Fruit fly (Drosophila melanogaster) whole organism, embryonic: ENCODE results near the gene CG43271.

Source experiments
- Adf1 ChIP-seq: fragments of 200-800 bp; sonication (Bioruptor generic); IDR thresholded peaks from 2 replicates; pipeline ENCODE4 v1.3.6; 2022; ENCODE audit warnings: missing biosample characterization, missing genetic modification characterization
- CG10959 ChIP-seq: fragments of 200-800 bp; sonication (Bioruptor generic); IDR thresholded peaks from 2 replicates; pipeline ENCODE4 v1.3.6; 2022; ENCODE audit warnings: missing biosample characterization, missing genetic modification characterization
- CG11504 ChIP-seq: fragments of 200-800 bp; sonication (Bioruptor generic); optimal IDR thresholded peaks from 3 replicates; lab custom pipeline; 2019; ENCODE audit warnings: missing biosample characterization, mild to moderate bottlenecking, missing genetic modification characterization, moderate library complexity
- CG12391 ChIP-seq: fragments of 200-800 bp; sonication (Bioruptor generic); optimal IDR thresholded peaks from 3 replicates; lab custom pipeline; 2018; ENCODE audit warnings: missing biosample characterization, mild to moderate bottlenecking, missing genetic modification characterization, moderate library complexity
- CG12744 ChIP-seq: fragments of 200-800 bp; sonication (Bioruptor generic); optimal IDR thresholded peaks from 2 replicates; lab custom pipeline; 2016; ENCODE audit warnings: missing biosample characterization, missing genetic modification characterization
- CG14050 ChIP-seq: fragments of 200-800 bp; sonication (Bioruptor generic); IDR thresholded peaks from 3 replicates; pipeline ENCODE4 v1.3.6; 2022; ENCODE audit warnings: missing biosample characterization, missing genetic modification characterization
- CG16813 ChIP-seq: fragments of 200-800 bp; sonication (Bioruptor generic); IDR thresholded peaks from 3 replicates; pipeline ENCODE4 v1.3.6; 2022; ENCODE audit warnings: missing biosample characterization, missing genetic modification characterization; ENCODE audit not compliant: partially characterized antibody
- CG17186 ChIP-seq: fragments of 200-800 bp; sonication (Bioruptor generic); optimal IDR thresholded peaks from 3 replicates; lab custom pipeline; 2017; ENCODE audit warnings: missing biosample characterization, missing genetic modification reagents, missing genetic modification characterization
- CG17568 ChIP-seq: fragments of 200-800 bp; sonication (Bioruptor generic); optimal IDR thresholded peaks from 2 replicates; lab custom pipeline; 2018; ENCODE audit warnings: missing biosample characterization, mild to moderate bottlenecking, missing genetic modification characterization, moderate library complexity
- CG1832 ChIP-seq: fragments of 200-800 bp; sonication (Bioruptor generic); optimal IDR thresholded peaks from 2 replicates; lab custom pipeline; 2017; ENCODE audit warnings: missing biosample characterization, mild to moderate bottlenecking, missing genetic modification characterization, inconsistent platforms
- CG18619 ChIP-seq: fragments of 200-800 bp; sonication (Bioruptor generic); optimal IDR thresholded peaks from 3 replicates; lab custom pipeline; 2017; ENCODE audit warnings: missing biosample characterization, mild to moderate bottlenecking, missing genetic modification characterization
- CG30403 ChIP-seq: fragments of 200-800 bp; sonication (Bioruptor generic); optimal IDR thresholded peaks from 3 replicates; lab custom pipeline; 2016; ENCODE audit warnings: missing biosample characterization, missing genetic modification characterization
- CG3065 ChIP-seq: fragments of 200-800 bp; sonication (Bioruptor generic); optimal IDR thresholded peaks from 2 replicates; lab custom pipeline; 2016; ENCODE audit warnings: missing biosample characterization, missing genetic modification characterization
- CG3847 ChIP-seq: fragments of 200-800 bp; sonication (Bioruptor generic); IDR thresholded peaks from 2 replicates; pipeline ENCODE4 v1.3.6; 2022; ENCODE audit warnings: missing biosample characterization, missing genetic modification characterization
- CG4424 ChIP-seq: fragments of 200-800 bp; sonication (Bioruptor generic); optimal IDR thresholded peaks from 3 replicates; lab custom pipeline; 2016; ENCODE audit warnings: missing biosample characterization, missing genetic modification characterization
- CG5180 ChIP-seq: fragments of 200-800 bp; sonication (Bioruptor generic); optimal IDR thresholded peaks from 3 replicates; lab custom pipeline; 2017; ENCODE audit warnings: missing biosample characterization, missing genetic modification characterization, mild to moderate bottlenecking, moderate library complexity, missing genetic modification reagents
- CG7271 ChIP-seq: fragments of 200-800 bp; sonication (Bioruptor generic); optimal IDR thresholded peaks from 2 replicates; lab custom pipeline; 2018; ENCODE audit warnings: missing biosample characterization, mild to moderate bottlenecking, missing genetic modification characterization, moderate library complexity
- CG8388 ChIP-seq: fragments of 200-800 bp; sonication (Bioruptor generic); optimal IDR thresholded peaks from 2 replicates; lab custom pipeline; 2019; ENCODE audit warnings: missing biosample characterization, mild to moderate bottlenecking, missing genetic modification characterization, moderate library complexity
- CG9609 ChIP-seq: fragments of 200-800 bp; sonication (Bioruptor generic); optimal IDR thresholded peaks from 3 replicates; lab custom pipeline; 2016; ENCODE audit warnings: missing biosample characterization, missing genetic modification characterization
- CrebB ChIP-seq: fragments of 200-800 bp; sonication (Bioruptor generic); optimal IDR thresholded peaks from 3 replicates; lab custom pipeline; 2018; ENCODE audit warnings: missing biosample characterization, mild to moderate bottlenecking, missing genetic modification characterization
- D ChIP-seq, 2 experiments: fragments of 200-800 bp in 1 of 2; fragments of >200 bp in 1 of 2; sonication (Bioruptor generic) in 1 of 2; optimal IDR thresholded peaks; 2 replicates in 1 of 2; 3 replicates in 1 of 2; lab custom pipeline; 2017; ENCODE audit warnings: mild to moderate bottlenecking in 1 of 2, missing biosample characterization in 1 of 2, missing genetic modification characterization in 1 of 2, missing genetic modification reagents in 1 of 2
- Dad ChIP-seq: fragments of 200-800 bp; sonication (Bioruptor generic); optimal IDR thresholded peaks from 3 replicates; lab custom pipeline; 2016; ENCODE audit warnings: missing biosample characterization, missing genetic modification characterization
- Deaf1 ChIP-seq: fragments of 200-800 bp; optimal IDR thresholded peaks from 3 replicates; lab custom pipeline; 2019; ENCODE audit warnings: missing biosample characterization, mild to moderate bottlenecking, missing genetic modification characterization, moderate library complexity
- Gsc ChIP-seq: fragments of 200-800 bp; sonication (Bioruptor generic); IDR thresholded peaks from 2 replicates; pipeline ENCODE4 v1.3.6; 2022; ENCODE audit warnings: missing biosample characterization, missing genetic modification characterization
- Gug ChIP-seq: fragments of 200-800 bp; sonication (Bioruptor generic); IDR thresholded peaks from 4 replicates; pipeline ENCODE4 v1.3.6; 2022; ENCODE audit warnings: missing biosample characterization, missing genetic modification characterization
- HLH4C ChIP-seq: fragments of 200-800 bp; sonication (Bioruptor generic); IDR thresholded peaks from 3 replicates; pipeline ENCODE4 v1.3.6; 2022; ENCODE audit warnings: missing biosample characterization, missing genetic modification characterization; ENCODE audit not compliant: partially characterized antibody
- Hr78 ChIP-seq, 2 experiments: fragments of 200-800 bp in 1 of 2; fragments of >200 bp in 1 of 2; sonication (Bioruptor generic) in 1 of 2; optimal IDR thresholded peaks; 2 replicates each; lab custom pipeline; 2017 to 2019; ENCODE audit warnings: missing biosample characterization in 2 of 2, missing genetic modification characterization in 2 of 2, mild to moderate bottlenecking in 1 of 2, moderate library complexity in 1 of 2
- Lhr ChIP-seq: fragments of 200-800 bp; sonication (Bioruptor generic); optimal IDR thresholded peaks from 3 replicates; lab custom pipeline; 2017; ENCODE audit warnings: mild to moderate bottlenecking, missing biosample characterization, missing genetic modification reagents, missing genetic modification characterization
- Med ChIP-seq: fragments of 200-800 bp; sonication (Bioruptor generic); peaks from one replicate; lab custom pipeline; 2016; ENCODE audit warnings: missing biosample characterization, missing genetic modification characterization, mild to moderate bottlenecking, inconsistent platforms, moderate library complexity
- Nf-YA ChIP-seq: fragments of 200-800 bp; sonication (Bioruptor generic); IDR thresholded peaks from 2 replicates; pipeline ENCODE4 v1.3.6; 2022; ENCODE audit warnings: missing biosample characterization, missing genetic modification characterization
- Spps ChIP-seq: fragments of 200-800 bp; sonication (Bioruptor generic); optimal IDR thresholded peaks from 2 replicates; lab custom pipeline; 2018; ENCODE audit warnings: missing biosample characterization, mild to moderate bottlenecking, missing genetic modification characterization
- Ssrp ChIP-seq: fragments of 200-800 bp; sonication (Bioruptor generic); optimal IDR thresholded peaks from 2 replicates; lab custom pipeline; 2018; ENCODE audit warnings: missing biosample characterization, mild to moderate bottlenecking, missing genetic modification characterization, moderate library complexity
- abd-A ChIP-seq: fragments of 200-800 bp; sonication (Bioruptor generic); optimal IDR thresholded peaks from 3 replicates; lab custom pipeline; 2019; ENCODE audit warnings: missing biosample characterization, mild to moderate bottlenecking, missing genetic modification characterization, moderate library complexity
- cg ChIP-seq: fragments of 200-800 bp; sonication (Bioruptor generic); optimal IDR thresholded peaks from 3 replicates; lab custom pipeline; 2019; ENCODE audit warnings: missing biosample characterization, mild to moderate bottlenecking, missing genetic modification characterization, moderate library complexity
- crol ChIP-seq: fragments of 200-800 bp; sonication (Bioruptor generic); IDR thresholded peaks from 2 replicates; pipeline ENCODE4 v1.3.6; 2022; ENCODE audit warnings: missing biosample characterization, missing genetic modification characterization
- dpn ChIP-seq, 2 experiments: fragments of 200-800 bp; sonication (Bioruptor generic); optimal IDR thresholded peaks; 3 replicates each; lab custom pipeline; 2016; ENCODE audit warnings: missing biosample characterization in 2 of 2, missing genetic modification characterization in 2 of 2
- ewg ChIP-seq: fragments of 200-800 bp; sonication (Bioruptor generic); optimal IDR thresholded peaks from 3 replicates; lab custom pipeline; 2017; ENCODE audit warnings: mild to moderate bottlenecking, missing biosample characterization, missing genetic modification reagents, missing genetic modification characterization
- exex ChIP-seq: fragments of 200-800 bp; sonication (Bioruptor generic); optimal IDR thresholded peaks from 4 replicates; lab custom pipeline; 2018; ENCODE audit warnings: missing biosample characterization, mild to moderate bottlenecking, missing genetic modification characterization, moderate library complexity
- nerfin-1 ChIP-seq: fragments of 200-800 bp; sonication (Bioruptor generic); optimal IDR thresholded peaks from 3 replicates; lab custom pipeline; 2019; ENCODE audit warnings: missing biosample characterization, mild to moderate bottlenecking, missing genetic modification characterization, moderate library complexity
- psq ChIP-seq: fragments of 200-800 bp; sonication (Bioruptor generic); optimal IDR thresholded peaks from 2 replicates; lab custom pipeline; 2017; ENCODE audit warnings: missing biosample characterization, missing genetic modification characterization
- scrt ChIP-seq: fragments of 200-800 bp; sonication (Bioruptor generic); optimal IDR thresholded peaks from 2 replicates; lab custom pipeline; 2018; ENCODE audit warnings: missing biosample characterization, mild to moderate bottlenecking, missing genetic modification characterization, moderate library complexity
- sna ChIP-seq: fragments of 200-800 bp; sonication (Bioruptor generic); IDR thresholded peaks from 2 replicates; pipeline ENCODE4 v1.3.6; 2022; ENCODE audit warnings: missing biosample characterization, missing genetic modification characterization; ENCODE audit not compliant: partially characterized antibody
- wdn ChIP-seq: fragments of 200-800 bp; sonication (Bioruptor generic); IDR thresholded peaks from 2 replicates; pipeline ENCODE4 v1.3.6; 2022; ENCODE audit warnings: missing biosample characterization, missing genetic modification characterization

CG43271 gene

DNA sequence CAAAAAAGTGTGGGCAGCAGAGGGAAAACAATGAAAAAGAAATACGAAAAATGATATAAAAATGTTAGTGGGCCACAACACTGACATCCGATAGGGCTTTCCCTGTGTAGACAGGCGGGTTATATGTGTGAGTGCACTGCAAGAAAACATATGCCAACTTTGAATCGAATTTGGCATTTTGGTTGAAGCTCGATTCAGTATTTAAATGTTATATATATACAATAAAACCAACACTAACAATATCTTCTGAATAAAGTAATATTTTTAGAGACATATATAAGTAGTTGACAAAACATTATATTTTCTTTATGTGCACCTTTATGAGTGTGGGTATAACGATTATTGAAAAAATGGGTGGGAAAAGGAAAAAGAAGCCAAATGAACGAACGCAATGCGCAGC is 6.7 kb upstream of the CG43271 start (continued):
- no peak for TF ChIP-seq CG16813 (GFP tag; lab: Robert Waterston, UW)
- TF ChIP-seq sna (GFP tag; lab: Robert Waterston, UW) = no peak
- no peak for TF ChIP-seq Lhr (GFP tag; lab: Kevin White, UChicago)
- TF ChIP-seq CrebB = no peak
- TF ChIP-seq CG11504 = peak; percentile 59
- peak; percentile 35 for TF ChIP-seq CG30403 (GFP tag; lab: Kevin White, UChicago)
- TF ChIP-seq CG12744 (GFP tag; lab: Kevin White, UChicago) = no peak
- TF ChIP-seq, all 482 proteins: peak for 45

DNA sequence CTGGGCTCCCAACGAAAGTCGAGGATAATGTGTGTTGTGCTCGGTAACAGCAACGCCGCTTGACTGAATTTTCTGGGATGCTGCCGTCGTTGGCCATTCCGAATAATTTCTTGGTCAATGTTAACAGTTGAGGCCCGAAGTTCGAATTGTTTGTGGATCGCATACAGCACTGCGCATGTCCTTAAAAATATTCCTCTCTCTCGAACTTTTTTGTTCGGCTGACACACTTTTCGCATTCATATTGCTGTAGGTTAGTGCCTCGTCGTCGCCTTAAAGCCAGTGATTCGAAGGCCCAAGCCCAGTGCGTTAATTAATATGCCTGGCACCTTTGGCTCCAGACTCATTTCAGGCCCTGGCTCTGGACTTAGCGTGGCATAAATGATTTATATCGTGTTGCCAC is 11.8 kb downstream of the CG43271 start:
- TF ChIP-seq CG9609 (GFP tag; lab: Kevin White, UChicago) = no peak
- TF ChIP-seq Adf1 (GFP tag; lab: Robert Waterston, UW) = no peak
- TF ChIP-seq CG17568 (GFP tag; lab: Kevin White, UChicago) = no peak
- peak; percentile 73 for TF ChIP-seq Deaf1
- TF ChIP-seq Hr78 (GFP tag; optimal IDR thresholded peaks at IDR 0.05; lab: Kevin White, UChicago) = no peak
- TF ChIP-seq Gug = no peak
- TF ChIP-seq cg = no peak
- no peak for TF ChIP-seq Med
- TF ChIP-seq exex (tag; lab: Kevin White, UChicago) = no peak
- TF ChIP-seq nerfin-1 (tag; lab: Kevin White, UChicago) = no peak
- TF ChIP-seq abd-A = peak; percentile 7
- no peak for TF ChIP-seq HLH4C (GFP tag; lab: Robert Waterston, UW)
- no peak for TF ChIP-seq CG3065 (GFP tag; lab: Kevin White, UChicago)
- TF ChIP-seq Dad (GFP tag; lab: Kevin White, UChicago) = no peak
- no peak for TF ChIP-seq CG12391 (tag; lab: Kevin White, UChicago)
- no peak for TF ChIP-seq scrt (GFP tag; lab: Kevin White, UChicago)
- TF ChIP-seq CG7271 (tag; lab: Kevin White, UChicago) = no peak
- TF ChIP-seq Nf-YA (GFP tag; lab: Robert Waterston, UW) = no peak
- TF ChIP-seq CG1832 = no peak
- no peak for TF ChIP-seq CG8388 (GFP tag; lab: Kevin White, UChicago)
- TF ChIP-seq psq (GFP tag; lab: Kevin White, UChicago) = no peak
- TF ChIP-seq CG10959 = no peak
- no peak for TF ChIP-seq CG14050
- TF ChIP-seq ewg (GFP tag; lab: Kevin White, UChicago) = peak; percentile 53
- TF ChIP-seq CG3847 (GFP tag; lab: Robert Waterston, UW) = no peak
- no peak for TF ChIP-seq Spps
- peak; percentile 17 for TF ChIP-seq CG5180
- TF ChIP-seq Ssrp (tag; lab: Kevin White, UChicago) = no peak

DNA sequence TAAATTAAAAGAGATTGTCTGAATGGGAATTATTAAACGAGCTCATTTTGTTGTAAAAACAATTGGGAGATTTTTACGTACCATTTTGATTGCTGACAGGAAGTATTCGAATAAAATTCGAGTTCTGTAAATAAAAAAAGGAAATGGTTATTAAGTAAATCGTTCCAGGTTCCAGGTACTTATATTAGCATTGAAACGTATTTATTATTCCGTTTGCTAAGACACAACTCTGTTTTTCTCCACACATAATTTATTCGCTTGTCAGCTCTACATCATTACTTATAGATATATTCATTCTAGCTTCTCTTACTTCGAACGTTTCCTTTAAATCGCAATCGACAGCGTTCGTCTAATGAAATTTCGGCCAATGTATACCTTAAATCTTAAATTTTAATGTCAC is 39.7 kb downstream of the CG43271 start, which contains the start of gene CadN2:
Gene CadN2, minus strand, starts transcription at position 101 of the 400 bp plus-strand sequence.
- TF ChIP-seq dpn (GFP tag; optimal IDR thresholded peaks at IDR 0.05; lab: Kevin White, UChicago) = no peak
- no peak for TF ChIP-seq crol (GFP tag; lab: Robert Waterston, UW)
- TF ChIP-seq CG18619 (GFP tag; lab: Kevin White, UChicago) = no peak
- no peak for TF ChIP-seq CG4424 (GFP tag; lab: Kevin White, UChicago)
- no peak for TF ChIP-seq wdn (GFP tag; lab: Robert Waterston, UW)
- TF ChIP-seq D (optimal IDR thresholded peaks at IDR 0.05; lab: Kevin White, UChicago) = no peak
- no peak for TF ChIP-seq D (GFP tag; optimal IDR thresholded peaks at IDR 0.05; lab: Kevin White, UChicago)
- no peak for TF ChIP-seq Gsc (GFP tag; lab: Robert Waterston, UW)
- TF ChIP-seq CG17186 = no peak
